Fruit fly (Drosophila melanogaster) whole organism, embryonic: Measurements from ENCODE around the gene CG15390.

Experiments
- BEAF-32 ChIP-seq: fragments of 200-800 bp; sonication (Bioruptor generic); optimal IDR thresholded peaks from 3 replicates; lab custom pipeline; 2017; ENCODE audit warnings: missing biosample characterization, missing genetic modification characterization, mild to moderate bottlenecking, moderate library complexity, missing genetic modification reagents
- CG10543 ChIP-seq: fragments of 200-800 bp; sonication (Bioruptor generic); optimal IDR thresholded peaks from 3 replicates; lab custom pipeline; 2017; ENCODE audit warnings: missing biosample characterization, mild to moderate bottlenecking, missing genetic modification characterization, moderate library complexity
- CG11247 ChIP-seq: fragments of 200-800 bp; sonication (Bioruptor generic); IDR thresholded peaks from 2 replicates; pipeline ENCODE4 v1.3.6; 2022; ENCODE audit warnings: missing biosample characterization, missing genetic modification characterization
- CG12299 ChIP-seq: fragments of 200-800 bp; sonication (Bioruptor generic); optimal IDR thresholded peaks from 2 replicates; lab custom pipeline; 2018; ENCODE audit warnings: missing biosample characterization, mild to moderate bottlenecking, missing genetic modification characterization
- CG13296 ChIP-seq: fragments of 200-800 bp; sonication (Bioruptor generic); optimal IDR thresholded peaks from 3 replicates; lab custom pipeline; 2018; ENCODE audit warnings: missing biosample characterization, mild to moderate bottlenecking, missing genetic modification characterization
- CG13775 ChIP-seq: fragments of 200-800 bp; sonication (Bioruptor generic); optimal IDR thresholded peaks from 3 replicates; lab custom pipeline; 2017; ENCODE audit warnings: missing biosample characterization, mild to moderate bottlenecking, missing genetic modification characterization
- CG1529 ChIP-seq: fragments of 200-800 bp; sonication (Bioruptor generic); optimal IDR thresholded peaks from 3 replicates; lab custom pipeline; 2018; ENCODE audit warnings: missing biosample characterization, missing genetic modification characterization
- CG17359 ChIP-seq: fragments of 200-800 bp; sonication (Bioruptor generic); optimal IDR thresholded peaks from 3 replicates; lab custom pipeline; 2018; ENCODE audit warnings: missing biosample characterization, mild to moderate bottlenecking, missing genetic modification characterization, moderate library complexity
- CG1792 ChIP-seq: fragments of 200-800 bp; sonication (Bioruptor generic); optimal IDR thresholded peaks from 2 replicates; lab custom pipeline; 2016; ENCODE audit warnings: missing biosample characterization, missing genetic modification characterization
- CG18011 ChIP-seq: fragments of 200-800 bp; sonication (Bioruptor generic); optimal IDR thresholded peaks from 2 replicates; lab custom pipeline; 2017; ENCODE audit warnings: missing biosample characterization, missing genetic modification characterization, mild to moderate bottlenecking, moderate library complexity, missing genotype
- CG18262 ChIP-seq: fragments of 200-800 bp; optimal IDR thresholded peaks from 3 replicates; lab custom pipeline; 2019; ENCODE audit warnings: missing biosample characterization, mild to moderate bottlenecking, missing genetic modification characterization, moderate library complexity
- CG18764 ChIP-seq: fragments of 200-800 bp; sonication (Bioruptor generic); optimal IDR thresholded peaks from 3 replicates; lab custom pipeline; 2016; ENCODE audit warnings: missing biosample characterization, missing genetic modification characterization
- CG2116 ChIP-seq: fragments of 200-800 bp; sonication (Bioruptor generic); optimal IDR thresholded peaks from 3 replicates; lab custom pipeline; 2018; ENCODE audit warnings: missing biosample characterization, mild to moderate bottlenecking, missing genetic modification characterization
- CG2678 ChIP-seq: fragments of 200-800 bp; sonication (Bioruptor generic); optimal IDR thresholded peaks from 3 replicates; lab custom pipeline; 2019; ENCODE audit warnings: missing biosample characterization, mild to moderate bottlenecking, missing genetic modification characterization, moderate library complexity
- CG32532 ChIP-seq: fragments of 200-800 bp; sonication (Bioruptor generic); IDR thresholded peaks from 2 replicates; pipeline ENCODE4 v1.3.6; 2022; ENCODE audit warnings: missing biosample characterization, missing genetic modification characterization
- CG32767 ChIP-seq: fragments of 200-800 bp; sonication (Bioruptor generic); IDR thresholded peaks from 2 replicates; pipeline ENCODE4 v1.3.6; 2022; ENCODE audit warnings: missing biosample characterization, missing genetic modification characterization
- CG4328 ChIP-seq: fragments of 200-800 bp; sonication (Bioruptor generic); optimal IDR thresholded peaks from 3 replicates; lab custom pipeline; 2017; ENCODE audit warnings: missing biosample characterization, missing genetic modification reagents, missing genetic modification characterization
- CG4707 ChIP-seq: fragments of 200-800 bp; sonication (Bioruptor generic); optimal IDR thresholded peaks from 2 replicates; lab custom pipeline; 2018; ENCODE audit warnings: missing biosample characterization, mild to moderate bottlenecking, missing genetic modification characterization, moderate library complexity
- CG5245 ChIP-seq: fragments of 200-800 bp; sonication (Bioruptor generic); optimal IDR thresholded peaks from 3 replicates; lab custom pipeline; 2016; ENCODE audit warnings: missing biosample characterization, missing genetic modification characterization
- CG6272 ChIP-seq: fragments of 200-800 bp; sonication (Bioruptor generic); IDR thresholded peaks from 2 replicates; pipeline ENCODE4 v1.3.6; 2022; ENCODE audit warnings: missing biosample characterization, missing genetic modification characterization
- CG6683 ChIP-seq: fragments of 200-800 bp; sonication (Bioruptor generic); optimal IDR thresholded peaks from 2 replicates; lab custom pipeline; 2017; ENCODE audit warnings: missing biosample characterization, mild to moderate bottlenecking, missing genetic modification characterization, missing genetic modification reagents
- CG8388 ChIP-seq: fragments of 200-800 bp; sonication (Bioruptor generic); optimal IDR thresholded peaks from 2 replicates; lab custom pipeline; 2019; ENCODE audit warnings: missing biosample characterization, mild to moderate bottlenecking, missing genetic modification characterization, moderate library complexity
- Fer2 ChIP-seq: fragments of 200-800 bp; sonication (Bioruptor generic); optimal IDR thresholded peaks from 2 replicates; lab custom pipeline; 2018; ENCODE audit warnings: missing biosample characterization, mild to moderate bottlenecking, missing genetic modification characterization, moderate library complexity
- Hmr ChIP-seq: fragments of 200-800 bp; sonication (Bioruptor generic); optimal IDR thresholded peaks from 3 replicates; lab custom pipeline; 2017; ENCODE audit warnings: mild to moderate bottlenecking, missing biosample characterization, missing genetic modification reagents, missing genetic modification characterization
- Hr3 ChIP-seq: fragments of 200-800 bp; sonication (Bioruptor generic); optimal IDR thresholded peaks from 3 replicates; lab custom pipeline; 2016; ENCODE audit warnings: missing biosample characterization, missing genetic modification characterization
- Hsf ChIP-seq: fragments of 200-800 bp; sonication (Bioruptor generic); optimal IDR thresholded peaks from 3 replicates; lab custom pipeline; 2016; ENCODE audit warnings: missing biosample characterization, missing genetic modification characterization
- Lhr ChIP-seq: fragments of 200-800 bp; sonication (Bioruptor generic); optimal IDR thresholded peaks from 3 replicates; lab custom pipeline; 2017; ENCODE audit warnings: mild to moderate bottlenecking, missing biosample characterization, missing genetic modification reagents, missing genetic modification characterization
- Myb ChIP-seq: fragments of 200-800 bp; sonication (Bioruptor generic); optimal IDR thresholded peaks from 2 replicates; lab custom pipeline; 2016; ENCODE audit warnings: missing biosample characterization, missing genetic modification characterization
- NfI ChIP-seq: fragments of 200-800 bp; sonication (Bioruptor generic); optimal IDR thresholded peaks from 3 replicates; lab custom pipeline; 2018; ENCODE audit warnings: missing biosample characterization, mild to moderate bottlenecking, missing genetic modification characterization, moderate library complexity
- Scr ChIP-seq: fragments of 200-800 bp; sonication (Bioruptor generic); IDR thresholded peaks from 2 replicates; pipeline ENCODE4 v1.3.6; 2022; ENCODE audit warnings: missing biosample characterization, missing genetic modification characterization; ENCODE audit not compliant: partially characterized antibody
- Sry-δ ChIP-seq: fragments of 200-800 bp; sonication (Bioruptor generic); optimal IDR thresholded peaks from 2 replicates; lab custom pipeline; 2016; ENCODE audit warnings: missing biosample characterization, missing genetic modification characterization
- bcd ChIP-seq: fragments of 200-800 bp; sonication (Bioruptor generic); optimal IDR thresholded peaks from 2 replicates; lab custom pipeline; 2017; ENCODE audit warnings: missing biosample characterization, mild to moderate bottlenecking, missing genetic modification characterization
- bigmax ChIP-seq: fragments of 200-800 bp; sonication (Bioruptor generic); optimal IDR thresholded peaks from 2 replicates; lab custom pipeline; 2018; ENCODE audit warnings: missing biosample characterization, mild to moderate bottlenecking, missing genetic modification characterization
- cwo ChIP-seq: fragments of 200-800 bp; sonication (Bioruptor generic); optimal IDR thresholded peaks from 3 replicates; lab custom pipeline; 2017; ENCODE audit warnings: missing biosample characterization, missing genetic modification characterization, mild to moderate bottlenecking, moderate library complexity, missing genetic modification reagents
- fd102C ChIP-seq: fragments of 200-800 bp; sonication (Bioruptor generic); optimal IDR thresholded peaks from 2 replicates; lab custom pipeline; 2018; ENCODE audit warnings: missing biosample characterization, mild to moderate bottlenecking, missing genetic modification characterization, moderate library complexity
- fd3F ChIP-seq: fragments of 200-800 bp; sonication (Bioruptor generic); optimal IDR thresholded peaks from 2 replicates; lab custom pipeline; 2018; ENCODE audit warnings: missing biosample characterization, mild to moderate bottlenecking, missing genetic modification characterization, moderate library complexity
- fru ChIP-seq: fragments of >200 bp; optimal IDR thresholded peaks from 2 replicates; lab custom pipeline; 2017
- ftz-f1 ChIP-seq: fragments of 200-800 bp; sonication (Bioruptor generic); optimal IDR thresholded peaks from 2 replicates; lab custom pipeline; 2016; ENCODE audit warnings: missing biosample characterization, missing genetic modification characterization
- jumu ChIP-seq: fragments of 200-800 bp; sonication (Bioruptor generic); optimal IDR thresholded peaks from 3 replicates; lab custom pipeline; 2016; ENCODE audit warnings: missing biosample characterization, missing genetic modification characterization
- kay ChIP-seq: fragments of 200-800 bp; sonication (Bioruptor generic); optimal IDR thresholded peaks from 2 replicates; lab custom pipeline; 2016; ENCODE audit warnings: missing biosample characterization, missing genetic modification characterization
- lab ChIP-seq: fragments of 200-800 bp; sonication (Bioruptor generic); optimal IDR thresholded peaks from 3 replicates; lab custom pipeline; 2017; ENCODE audit warnings: missing biosample characterization, missing genetic modification characterization, mild to moderate bottlenecking, moderate library complexity, missing genetic modification reagents
- lilli ChIP-seq: fragments of 200-800 bp; sonication (Bioruptor generic); optimal IDR thresholded peaks from 3 replicates; lab custom pipeline; 2016; ENCODE audit warnings: missing biosample characterization, missing genetic modification characterization
- nmo ChIP-seq: fragments of 200-800 bp; sonication (Bioruptor generic); optimal IDR thresholded peaks from 2 replicates; lab custom pipeline; 2018; ENCODE audit warnings: missing biosample characterization, mild to moderate bottlenecking, missing genetic modification characterization, moderate library complexity
- nom ChIP-seq: fragments of 200-800 bp; sonication (Bioruptor generic); optimal IDR thresholded peaks from 2 replicates; lab custom pipeline; 2017; ENCODE audit warnings: missing biosample characterization, missing genetic modification characterization, mild to moderate bottlenecking, moderate library complexity, missing genetic modification reagents
- org-1 ChIP-seq: fragments of 200-800 bp; sonication (Bioruptor generic); optimal IDR thresholded peaks from 2 replicates; lab custom pipeline; 2017; ENCODE audit warnings: missing biosample characterization, missing genetic modification characterization
- pzg ChIP-seq: fragments of 200-800 bp; sonication (Bioruptor generic); optimal IDR thresholded peaks from 3 replicates; lab custom pipeline; 2018; ENCODE audit warnings: missing biosample characterization, mild to moderate bottlenecking, missing genetic modification characterization, moderate library complexity
- ranshi ChIP-seq: fragments of 200-800 bp; sonication (Bioruptor generic); IDR thresholded peaks from 2 replicates; pipeline ENCODE4 v1.3.6; 2022; ENCODE audit warnings: missing biosample characterization, missing genetic modification characterization
- stc ChIP-seq: fragments of 200-800 bp; sonication (Bioruptor generic); IDR thresholded peaks from 2 replicates; pipeline ENCODE4 v1.3.6; 2022; ENCODE audit warnings: missing biosample characterization, missing genetic modification characterization
- tap ChIP-seq: fragments of 200-800 bp; optimal IDR thresholded peaks from 3 replicates; lab custom pipeline; 2019; ENCODE audit warnings: missing biosample characterization, mild to moderate bottlenecking, missing genetic modification characterization, moderate library complexity
- wek ChIP-seq: fragments of 200-800 bp; sonication (Bioruptor generic); optimal IDR thresholded peaks from 3 replicates; lab custom pipeline; 2018; ENCODE audit warnings: missing biosample characterization, mild to moderate bottlenecking, missing genetic modification characterization, moderate library complexity

CG15390 gene

DNA sequence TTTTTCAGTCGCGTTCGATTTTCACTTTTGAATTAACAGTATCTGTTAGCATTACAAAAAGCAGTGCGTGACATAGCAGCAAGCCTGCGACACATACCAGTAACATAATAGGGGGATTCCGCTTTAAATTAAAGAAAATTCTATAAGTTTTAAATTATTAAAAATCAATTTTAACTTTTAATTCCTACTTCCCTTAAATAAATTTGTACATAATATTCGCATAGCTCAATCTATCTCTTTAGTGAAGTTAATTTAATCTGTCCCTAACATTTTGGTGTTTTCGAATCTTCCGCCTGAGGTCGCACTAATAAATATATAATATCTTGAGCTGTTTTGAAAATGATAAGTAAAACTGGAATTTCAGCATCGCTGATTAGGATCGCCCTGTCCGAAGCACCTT is 46.0 kb downstream of the CG15390 start, which contains the start of gene CG9886 (continued):
- TF ChIP-seq CG2116 (GFP tag; lab: Kevin White, UChicago): peak; percentile 43
- TF ChIP-seq cwo (GFP tag; lab: Kevin White, UChicago): peak; percentile 0
- TF ChIP-seq ranshi: 0 out of 2 replicates have a peak, but pooled peaks have one; percentile 24
- TF ChIP-seq CG13775 (GFP tag; lab: Kevin White, UChicago): peak; percentile 67
- peak; percentile 99 for TF ChIP-seq wek
- peak; percentile 21 for TF ChIP-seq BEAF-32 (GFP tag; lab: Kevin White, UChicago)
- peak; percentile 18 for TF ChIP-seq CG1529 (GFP tag; lab: Kevin White, UChicago)
- TF ChIP-seq fru (lab: Kevin White, UChicago): no peak
- TF ChIP-seq ftz-f1 (GFP tag; lab: Kevin White, UChicago): no peak
- TF ChIP-seq org-1: peak; percentile 23
- TF ChIP-seq bcd (GFP tag; lab: Kevin White, UChicago): peak; percentile 57
- peak; percentile 35 for TF ChIP-seq fd3F (GFP tag; lab: Kevin White, UChicago)
- TF ChIP-seq CG10543 (GFP tag; lab: Kevin White, UChicago): peak; percentile 3
- TF ChIP-seq lilli (GFP tag; lab: Kevin White, UChicago): peak; percentile 67
- peak; percentile 77 for TF ChIP-seq CG2678
- peak; percentile 79 for TF ChIP-seq CG8388 (GFP tag; lab: Kevin White, UChicago)
- TF ChIP-seq CG32532 (GFP tag; lab: Robert Waterston, UW): peak; percentile 70
- peak; percentile 54; the same call in 1 of the 2 replicates for TF ChIP-seq CG32767
- no peak for TF ChIP-seq nom (GFP tag; lab: Kevin White, UChicago)
- TF ChIP-seq Sry-δ (GFP tag; lab: Kevin White, UChicago): no peak
- TF ChIP-seq nmo (GFP tag; lab: Kevin White, UChicago): peak; percentile 84
- peak; percentile 98 for TF ChIP-seq CG18011 (GFP tag; lab: Kevin White, UChicago)
- TF ChIP-seq CG4328 (GFP tag; lab: Kevin White, UChicago): no peak
- peak; percentile 60 for TF ChIP-seq Lhr (GFP tag; lab: Kevin White, UChicago)
- TF ChIP-seq CG13296 (GFP tag; lab: Kevin White, UChicago): peak; percentile 56
- TF ChIP-seq Scr (GFP tag; lab: Robert Waterston, UW): no peak
- TF ChIP-seq jumu: no peak
- TF ChIP-seq kay: peak; percentile 42
- peak; percentile 52 for TF ChIP-seq CG12299
- TF ChIP-seq CG4707 (GFP tag; lab: Kevin White, UChicago): no peak
- no peak for TF ChIP-seq CG1792
- TF ChIP-seq CG18262 (tag; lab: Kevin White, UChicago): peak; percentile 74
- peak; percentile 18 for TF ChIP-seq CG18764
- TF ChIP-seq lab: peak; percentile 62
- TF ChIP-seq tap: peak; percentile 68
- no peak for TF ChIP-seq fd102C (GFP tag; lab: Kevin White, UChicago)
- 0 out of 2 replicates have a peak, but pooled peaks have one; percentile 15 for TF ChIP-seq CG11247 (GFP tag; lab: Robert Waterston, UW)
- TF ChIP-seq NfI: peak; percentile 62
- peak; percentile 42 for TF ChIP-seq pzg (GFP tag; lab: Kevin White, UChicago)
- peak; percentile 67 for TF ChIP-seq CG17359
- 0 out of 2 replicates have a peak, but pooled peaks have one; percentile 27 for TF ChIP-seq stc
- peak; percentile 55 for TF ChIP-seq Hmr
- TF ChIP-seq Hr3: peak; percentile 54
- TF ChIP-seq Fer2: peak; percentile 25
- peak; percentile 5 for TF ChIP-seq CG6683 (GFP tag; lab: Kevin White, UChicago)
- TF ChIP-seq bigmax (GFP tag; lab: Kevin White, UChicago): no peak
- peak; percentile 44 for TF ChIP-seq Myb (GFP tag; lab: Kevin White, UChicago)
- TF ChIP-seq CG5245: peak; percentile 26
- TF ChIP-seq Hsf (GFP tag; lab: Kevin White, UChicago): peak; percentile 56
- no peak for TF ChIP-seq CG6272 (GFP tag; lab: Robert Waterston, UW)
